Worm (Caenorhabditis elegans): Measurements from ENCODE around the gene rbbp-5.

DNA sequence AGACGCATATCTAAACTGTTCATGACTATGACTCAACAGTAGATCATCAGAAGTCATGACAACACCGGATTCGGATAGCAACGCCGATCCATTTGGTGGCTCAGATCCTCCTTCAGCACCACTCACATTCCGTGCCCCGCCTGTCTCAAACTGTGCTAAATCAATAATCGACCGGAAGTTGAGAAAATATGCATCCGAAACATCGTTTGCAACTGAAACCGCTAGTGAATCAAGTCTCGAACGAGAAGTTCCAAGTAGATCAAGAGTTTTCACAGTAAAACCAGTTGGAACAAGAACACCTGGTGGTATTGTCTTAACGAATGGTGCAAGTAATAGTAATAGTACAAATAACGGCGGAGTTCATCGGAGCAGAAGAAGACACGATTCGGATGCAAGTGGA, 49.5 kb downstream of the rbbp-5 start:
- TF ChIP-seq sea-2 (GFP tag; IDR thresholded peaks at IDR 0.05) (no peak), ztf-18 (tag; optimal IDR thresholded peaks at IDR 0.05) (no peak), dpff-1 (tag; optimal IDR thresholded peaks at IDR 0.05) (no peak), let-607 (tag; optimal IDR thresholded peaks at IDR 0.05) (no peak), bed-2 (GFP tag; IDR thresholded peaks at IDR 0.05) (no peak), chd-7 (tag; optimal IDR thresholded peaks at IDR 0.05) (no peak), let-526 (GFP tag; IDR thresholded peaks at IDR 0.05) (no peak), ets-4 (GFP tag; optimal IDR thresholded peaks at IDR 0.05) (no peak), nfya-1 (tag; optimal IDR thresholded peaks at IDR 0.05; ENCODE audit: borderline replicate concordance, insufficient read depth) (no peak)
